Fruit fly (Drosophila melanogaster) whole organism, embryonic: ENCODE data around the gene CycB3.

Experiments
- ATbp ChIP-seq: fragments of 200-800 bp; sonication (Bioruptor generic); optimal IDR thresholded peaks from 2 replicates; lab custom pipeline; 2017; ENCODE audit warnings: missing biosample characterization, mild to moderate bottlenecking, missing genetic modification characterization, missing genetic modification reagents
- Antp ChIP-seq: fragments of 200-800 bp; sonication (Bioruptor generic); optimal IDR thresholded peaks from 3 replicates; lab custom pipeline; 2016; ENCODE audit warnings: missing biosample characterization, missing genetic modification characterization
- Atf-2 ChIP-seq: fragments of 200-800 bp; sonication (Bioruptor generic); optimal IDR thresholded peaks from 2 replicates; lab custom pipeline; 2016; ENCODE audit warnings: missing biosample characterization, missing genetic modification characterization
- Atf6 ChIP-seq: fragments of 200-800 bp; sonication (Bioruptor generic); IDR thresholded peaks from 2 replicates; pipeline ENCODE4 v1.3.6; 2022; ENCODE audit warnings: missing biosample characterization, missing genetic modification characterization
- B-H1 ChIP-seq: fragments of 200-800 bp; sonication (Bioruptor generic); IDR thresholded peaks from 3 replicates; pipeline ENCODE4 v1.3.6; 2022; ENCODE audit warnings: missing biosample characterization, missing genetic modification characterization
- CG10462 ChIP-seq: fragments of 200-800 bp; sonication (Bioruptor generic); optimal IDR thresholded peaks from 2 replicates; lab custom pipeline; 2016; ENCODE audit warnings: missing biosample characterization, missing genetic modification characterization
- CG11085 ChIP-seq: fragments of 200-800 bp; sonication (Bioruptor generic); IDR thresholded peaks from 2 replicates; pipeline ENCODE4 v1.3.6; 2022; ENCODE audit warnings: missing biosample characterization, missing genetic modification characterization
- CG12219 ChIP-seq: fragments of 200-800 bp; sonication (Bioruptor generic); optimal IDR thresholded peaks from 3 replicates; lab custom pipeline; 2018; ENCODE audit warnings: missing biosample characterization, mild to moderate bottlenecking, missing genetic modification characterization
- CG13287 ChIP-seq: fragments of 200-800 bp; sonication (Bioruptor generic); IDR thresholded peaks from 2 replicates; pipeline ENCODE4 v1.3.6; 2022; ENCODE audit warnings: missing biosample characterization, missing genetic modification characterization; ENCODE audit not compliant: partially characterized antibody
- CG15601 ChIP-seq: fragments of 200-800 bp; sonication (Bioruptor generic); optimal IDR thresholded peaks from 3 replicates; lab custom pipeline; 2019; ENCODE audit warnings: missing biosample characterization, mild to moderate bottlenecking, missing genetic modification characterization, moderate library complexity
- CG17385 ChIP-seq: fragments of 200-800 bp; sonication (Bioruptor generic); optimal IDR thresholded peaks from 3 replicates; lab custom pipeline; 2018; ENCODE audit warnings: missing biosample characterization, mild to moderate bottlenecking, missing genetic modification characterization
- CG17829 ChIP-seq: fragments of 200-800 bp; optimal IDR thresholded peaks from 2 replicates; lab custom pipeline; 2019; ENCODE audit warnings: missing biosample characterization, mild to moderate bottlenecking, missing genetic modification characterization, moderate library complexity
- CG18619 ChIP-seq: fragments of 200-800 bp; sonication (Bioruptor generic); optimal IDR thresholded peaks from 3 replicates; lab custom pipeline; 2017; ENCODE audit warnings: missing biosample characterization, mild to moderate bottlenecking, missing genetic modification characterization
- CG2120 ChIP-seq: fragments of 200-800 bp; sonication (Bioruptor generic); optimal IDR thresholded peaks from 3 replicates; lab custom pipeline; 2016; ENCODE audit warnings: missing biosample characterization, missing genetic modification characterization
- CG2199 ChIP-seq: fragments of 200-800 bp; sonication (Bioruptor generic); IDR thresholded peaks from 3 replicates; pipeline ENCODE4 v1.3.6; 2022; ENCODE audit warnings: missing biosample characterization, missing genetic modification characterization
- CG32767 ChIP-seq: fragments of 200-800 bp; sonication (Bioruptor generic); IDR thresholded peaks from 2 replicates; pipeline ENCODE4 v1.3.6; 2022; ENCODE audit warnings: missing biosample characterization, missing genetic modification characterization
- CG5180 ChIP-seq: fragments of 200-800 bp; sonication (Bioruptor generic); optimal IDR thresholded peaks from 3 replicates; lab custom pipeline; 2017; ENCODE audit warnings: missing biosample characterization, missing genetic modification characterization, mild to moderate bottlenecking, moderate library complexity, missing genetic modification reagents
- CG8359 ChIP-seq: fragments of 200-800 bp; sonication (Bioruptor generic); optimal IDR thresholded peaks from 2 replicates; lab custom pipeline; 2017; ENCODE audit warnings: missing biosample characterization, mild to moderate bottlenecking, missing genetic modification characterization, borderline replicate concordance
- CG9727 ChIP-seq: fragments of 200-800 bp; sonication (Bioruptor generic); optimal IDR thresholded peaks from 3 replicates; lab custom pipeline; 2017; ENCODE audit warnings: missing biosample characterization, mild to moderate bottlenecking, missing genetic modification characterization
- Camta ChIP-seq: fragments of 200-800 bp; sonication (Bioruptor generic); optimal IDR thresholded peaks from 2 replicates; lab custom pipeline; 2016; ENCODE audit warnings: missing biosample characterization, missing genetic modification characterization
- D19B ChIP-seq: fragments of 200-800 bp; sonication (Bioruptor generic); optimal IDR thresholded peaks from 2 replicates; lab custom pipeline; 2017; ENCODE audit warnings: missing biosample characterization, mild to moderate bottlenecking, missing genetic modification characterization
- HLHmδ ChIP-seq: fragments of 200-800 bp; sonication (Bioruptor generic); optimal IDR thresholded peaks from 2 replicates; lab custom pipeline; 2018; ENCODE audit warnings: missing biosample characterization, mild to moderate bottlenecking, missing genetic modification characterization, moderate library complexity
- Jarid2 ChIP-seq: fragments of 200-800 bp; sonication (Bioruptor generic); optimal IDR thresholded peaks from 3 replicates; lab custom pipeline; 2017; ENCODE audit warnings: mild to moderate bottlenecking, missing biosample characterization, missing genetic modification reagents, missing genetic modification characterization
- Mad ChIP-seq: fragments of 200-800 bp; sonication (Bioruptor generic); optimal IDR thresholded peaks from 2 replicates; lab custom pipeline; 2016; ENCODE audit warnings: missing biosample characterization, missing genetic modification characterization
- Nf-YA ChIP-seq: fragments of 200-800 bp; sonication (Bioruptor generic); IDR thresholded peaks from 2 replicates; pipeline ENCODE4 v1.3.6; 2022; ENCODE audit warnings: missing biosample characterization, missing genetic modification characterization
- Sox102F ChIP-seq: fragments of 200-800 bp; sonication (Bioruptor generic); optimal IDR thresholded peaks from 2 replicates; lab custom pipeline; 2018; ENCODE audit warnings: missing biosample characterization, mild to moderate bottlenecking, missing genetic modification characterization, moderate library complexity
- Sry-δ ChIP-seq: fragments of 200-800 bp; sonication (Bioruptor generic); optimal IDR thresholded peaks from 2 replicates; lab custom pipeline; 2016; ENCODE audit warnings: missing biosample characterization, missing genetic modification characterization
- Trl ChIP-seq, 3 experiments: fragments of >200 bp in 2 of 3; fragments of 200-800 bp in 1 of 3; sonication (Bioruptor generic) in 1 of 3; optimal IDR thresholded peaks; 2 replicates in 1 of 3; 3 replicates in 2 of 3; lab custom pipeline; 2016 to 2017; ENCODE audit warnings: missing biosample characterization in 1 of 3, missing genetic modification characterization in 1 of 3
- al ChIP-seq: fragments of 200-800 bp; sonication (Bioruptor generic); IDR thresholded peaks from 2 replicates; pipeline ENCODE4 v1.3.6; 2022; ENCODE audit warnings: missing biosample characterization, missing genetic modification characterization
- aop ChIP-seq: fragments of 200-800 bp; sonication (Bioruptor generic); IDR thresholded peaks from 2 replicates; pipeline ENCODE4 v1.3.6; 2022; ENCODE audit warnings: missing biosample characterization, missing genetic modification characterization
- ap ChIP-seq: fragments of 200-800 bp; sonication (Bioruptor generic); IDR thresholded peaks from 2 replicates; pipeline ENCODE4 v1.3.6; 2022; ENCODE audit warnings: missing biosample characterization, missing genetic modification characterization
- bbx ChIP-seq: fragments of 200-800 bp; sonication (Bioruptor generic); IDR thresholded peaks from 2 replicates; pipeline ENCODE4 v1.3.6; 2022; ENCODE audit warnings: missing biosample characterization, missing genetic modification characterization; ENCODE audit not compliant: partially characterized antibody
- dm ChIP-seq: fragments of 200-800 bp; sonication (Bioruptor generic); optimal IDR thresholded peaks from 3 replicates; lab custom pipeline; 2016; ENCODE audit warnings: missing biosample characterization, missing genetic modification characterization
- emc ChIP-seq: fragments of 200-800 bp; sonication (Bioruptor generic); optimal IDR thresholded peaks from 2 replicates; lab custom pipeline; 2016; ENCODE audit warnings: missing biosample characterization, missing genetic modification characterization
- fd3F ChIP-seq: fragments of 200-800 bp; sonication (Bioruptor generic); optimal IDR thresholded peaks from 2 replicates; lab custom pipeline; 2018; ENCODE audit warnings: missing biosample characterization, mild to moderate bottlenecking, missing genetic modification characterization, moderate library complexity
- gcm ChIP-seq: fragments of 200-800 bp; sonication (Bioruptor generic); optimal IDR thresholded peaks from 2 replicates; lab custom pipeline; 2019; ENCODE audit warnings: missing biosample characterization, mild to moderate bottlenecking, missing genetic modification characterization, moderate library complexity
- kay ChIP-seq: fragments of 200-800 bp; sonication (Bioruptor generic); optimal IDR thresholded peaks from 2 replicates; lab custom pipeline; 2016; ENCODE audit warnings: missing biosample characterization, missing genetic modification characterization
- kni ChIP-seq: fragments of 200-800 bp; sonication (Bioruptor generic); optimal IDR thresholded peaks from 3 replicates; lab custom pipeline; 2017; ENCODE audit warnings: mild to moderate bottlenecking, missing biosample characterization, missing genetic modification reagents, missing genetic modification characterization
- knrl ChIP-seq: fragments of 200-800 bp; sonication (Bioruptor generic); IDR thresholded peaks from 3 replicates; pipeline ENCODE4 v1.3.6; 2022; ENCODE audit warnings: missing biosample characterization, missing genetic modification characterization; ENCODE audit not compliant: partially characterized antibody
- onecut ChIP-seq: fragments of 200-800 bp; sonication (Bioruptor generic); IDR thresholded peaks from 2 replicates; pipeline ENCODE4 v1.3.6; 2022; ENCODE audit warnings: missing biosample characterization, missing genetic modification characterization
- pb ChIP-seq: fragments of 200-800 bp; sonication (Bioruptor generic); optimal IDR thresholded peaks from 3 replicates; lab custom pipeline; 2016; ENCODE audit warnings: missing biosample characterization, missing genetic modification characterization
- pita ChIP-seq: fragments of 200-800 bp; sonication (Bioruptor generic); optimal IDR thresholded peaks from 2 replicates; lab custom pipeline; 2017; ENCODE audit warnings: missing biosample characterization, mild to moderate bottlenecking, missing genetic modification characterization
- schlank ChIP-seq: fragments of 200-800 bp; sonication (Bioruptor generic); optimal IDR thresholded peaks from 2 replicates; lab custom pipeline; 2018; ENCODE audit warnings: missing biosample characterization, mild to moderate bottlenecking, missing genetic modification characterization
- sens ChIP-seq: fragments of 200-800 bp; sonication (Bioruptor generic); peaks from one replicate; lab custom pipeline; 2016; ENCODE audit warnings: missing biosample characterization, missing genetic modification characterization
- slbo ChIP-seq: fragments of 200-800 bp; sonication (Bioruptor generic); IDR thresholded peaks from 2 replicates; pipeline ENCODE4 v1.3.6; 2022; ENCODE audit warnings: missing biosample characterization, missing genetic modification characterization
- slou ChIP-seq: fragments of 200-800 bp; sonication (Bioruptor generic); optimal IDR thresholded peaks from 3 replicates; lab custom pipeline; 2016; ENCODE audit warnings: missing biosample characterization, missing genetic modification characterization
- stc ChIP-seq: fragments of 200-800 bp; sonication (Bioruptor generic); IDR thresholded peaks from 2 replicates; pipeline ENCODE4 v1.3.6; 2022; ENCODE audit warnings: missing biosample characterization, missing genetic modification characterization
- unc-4 ChIP-seq: fragments of 200-800 bp; sonication (Bioruptor generic); IDR thresholded peaks from 2 replicates; pipeline ENCODE4 v1.3.6; 2022; ENCODE audit warnings: missing biosample characterization, missing genetic modification characterization; ENCODE audit not compliant: partially characterized antibody
- vfl ChIP-seq: fragments of 200-800 bp; sonication (Bioruptor generic); optimal IDR thresholded peaks from 2 replicates; lab custom pipeline; 2016; ENCODE audit warnings: missing biosample characterization, missing genetic modification characterization
- wdn ChIP-seq: fragments of 200-800 bp; sonication (Bioruptor generic); IDR thresholded peaks from 2 replicates; pipeline ENCODE4 v1.3.6; 2022; ENCODE audit warnings: missing biosample characterization, missing genetic modification characterization
- zf30C ChIP-seq: fragments of 200-800 bp; sonication (Bioruptor generic); optimal IDR thresholded peaks from 3 replicates; lab custom pipeline; 2018; ENCODE audit warnings: missing biosample characterization, mild to moderate bottlenecking, missing genetic modification characterization

The CycB3 gene

DNA sequence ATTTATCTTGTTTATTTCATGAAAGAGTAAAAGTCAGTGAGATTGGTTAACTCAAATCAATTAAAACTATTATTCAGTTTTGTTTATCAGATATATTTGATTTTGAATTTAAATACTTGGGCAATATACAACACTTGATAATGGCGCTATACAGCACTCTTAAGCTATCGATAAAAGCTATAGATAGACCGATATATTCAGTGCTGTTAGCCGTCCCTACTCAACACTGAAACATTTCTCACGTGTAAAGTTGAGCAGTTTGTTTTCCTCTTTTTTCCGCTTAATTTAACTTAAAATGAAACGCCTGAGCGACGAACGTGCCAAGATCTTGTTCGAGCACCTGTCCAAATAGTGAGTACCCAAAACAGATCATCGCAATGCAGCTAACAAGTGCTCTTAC lies 20.2 kb downstream of the CycB3 start, which contains the start of gene CG7006 (continued):
- no peak; the same call in 1 of the 2 replicates for TF ChIP-seq onecut (GFP tag; lab: Robert Waterston, UW)
- no peak for TF ChIP-seq zf30C
- TF ChIP-seq Atf6 (GFP tag; lab: Robert Waterston, UW): peak; percentile 52
- peak; percentile 66 for TF ChIP-seq CG11085 (GFP tag; lab: Robert Waterston, UW)
- peak; percentile 58 for TF ChIP-seq wdn (GFP tag; lab: Robert Waterston, UW)
- TF ChIP-seq slbo (GFP tag; lab: Robert Waterston, UW): peak; percentile 92
- TF ChIP-seq sens (GFP tag; lab: Kevin White, UChicago): peak; percentile 87
- 0 out of 2 replicates have a peak, but pooled peaks have one; percentile 28 for TF ChIP-seq aop
- TF ChIP-seq CG18619 (GFP tag; lab: Kevin White, UChicago): peak; percentile 8
- peak; percentile 61 for TF ChIP-seq Camta (GFP tag; lab: Kevin White, UChicago)
- no peak for TF ChIP-seq CG2199 (GFP tag; lab: Robert Waterston, UW)
- peak; percentile 7 for TF ChIP-seq Jarid2 (GFP tag; lab: Kevin White, UChicago)
- TF ChIP-seq kni (GFP tag; lab: Kevin White, UChicago): no peak
- TF ChIP-seq CG32767 (GFP tag; lab: Robert Waterston, UW): no peak
- peak; percentile 37 for TF ChIP-seq schlank
- TF ChIP-seq Nf-YA (GFP tag; lab: Robert Waterston, UW): no peak
- peak; percentile 76 for TF ChIP-seq Sry-δ
- TF ChIP-seq vfl (GFP tag; lab: Kevin White, UChicago): peak; percentile 87
- TF ChIP-seq gcm (GFP tag; lab: Kevin White, UChicago): no peak
- TF ChIP-seq CG17385 (GFP tag; lab: Kevin White, UChicago): peak; percentile 63
- TF ChIP-seq B-H1 (GFP tag; lab: Robert Waterston, UW): no peak
- peak; percentile 62 for TF ChIP-seq CG17829 (tag; lab: Kevin White, UChicago)
- TF ChIP-seq al: peak; percentile 63
- TF ChIP-seq D19B: no peak
- TF ChIP-seq CG2120 (GFP tag; lab: Kevin White, UChicago): peak; percentile 94
- TF ChIP-seq Trl (optimal IDR thresholded peaks at IDR 0.05; lab: Kevin White, UChicago): no peak
- peak; percentile 82 for TF ChIP-seq Trl (GFP tag; optimal IDR thresholded peaks at IDR 0.05; lab: Kevin White, UChicago)
- no peak for TF ChIP-seq fd3F (GFP tag; lab: Kevin White, UChicago)
- no peak for TF ChIP-seq CG5180 (GFP tag; lab: Kevin White, UChicago)
- TF ChIP-seq bbx (GFP tag; lab: Robert Waterston, UW): peak; percentile 76
- peak; percentile 58 for TF ChIP-seq Atf-2 (GFP tag; lab: Kevin White, UChicago)
- peak; percentile 69 for TF ChIP-seq kay
- no peak for TF ChIP-seq pita
- peak; percentile 23 for TF ChIP-seq emc
- TF ChIP-seq CG9727 (GFP tag; lab: Kevin White, UChicago): peak; percentile 10
- no peak for TF ChIP-seq HLHmδ (GFP tag; lab: Kevin White, UChicago)
- peak; percentile 73 for TF ChIP-seq unc-4 (GFP tag; lab: Robert Waterston, UW)
- TF ChIP-seq CG10462: no peak
- TF ChIP-seq stc (GFP tag; lab: Robert Waterston, UW): no peak
- peak; percentile 44 for TF ChIP-seq pb (GFP tag; lab: Kevin White, UChicago)
- peak; percentile 85 for TF ChIP-seq CG13287
- TF ChIP-seq ATbp (GFP tag; lab: Kevin White, UChicago): no peak
- TF ChIP-seq Mad: peak; percentile 50
- peak; percentile 78 for TF ChIP-seq knrl (GFP tag; lab: Robert Waterston, UW)
- TF ChIP-seq CG12219 (GFP tag; lab: Kevin White, UChicago): no peak
- TF ChIP-seq dm (GFP tag; lab: Kevin White, UChicago): peak; percentile 94
- no peak for TF ChIP-seq CG15601 (tag; lab: Kevin White, UChicago)
- TF ChIP-seq Sox102F (GFP tag; lab: Kevin White, UChicago): no peak
- no peak for TF ChIP-seq CG8359
- TF ChIP-seq ap (GFP tag; lab: Robert Waterston, UW): 0 out of 2 replicates have a peak, but pooled peaks have one; percentile 18
- peak; percentile 67 for TF ChIP-seq slou (GFP tag; lab: Kevin White, UChicago)
- peak; percentile 78 for TF ChIP-seq Antp (GFP tag; lab: Kevin White, UChicago)
